Worm (Caenorhabditis elegans) whole organism, L1 larva: ENCODE data around the gene fbxb-49.

Experiments
- ama-1 ChIP-seq: fragments of 150-350 bp; optimal IDR thresholded peaks from 2 replicates; lab custom pipeline; 2014
- egl-13 ChIP-seq: sonication (generic microtip); optimal IDR thresholded peaks from 2 replicates; lab custom pipeline; 2016; ENCODE audit warnings: missing genotype, missing genetic modification reagents, missing genetic modification characterization, missing compliant biosample characterization
- elt-2 ChIP-seq: sonication (generic microtip); optimal IDR thresholded peaks from 2 replicates; lab custom pipeline; 2016; ENCODE audit warnings: missing genetic modification characterization, mild to moderate bottlenecking, inconsistent platforms, missing compliant biosample characterization, missing genetic modification reagents
- fos-1 ChIP-seq: fragments of 150-350 bp; optimal IDR thresholded peaks from 2 replicates; lab custom pipeline; 2014; ENCODE audit warnings: missing biosample characterization, missing genetic modification characterization
- hlh-17 ChIP-seq: fragments of 200-800 bp; sonication (Bioruptor generic); optimal IDR thresholded peaks from 2 replicates; lab custom pipeline; 2018; ENCODE audit warnings: missing genetic modification characterization, mild to moderate bottlenecking, missing compliant biosample characterization, moderate library complexity, borderline replicate concordance
- lir-3 ChIP-seq: sonication (generic microtip); optimal IDR thresholded peaks from 2 replicates; lab custom pipeline; 2016; ENCODE audit warnings: mild to moderate bottlenecking, missing genetic modification characterization, moderate library complexity, missing compliant biosample characterization; ENCODE audit not compliant: poor library complexity
- mdl-1 ChIP-seq, 2 experiments: fragments of 150-350 bp; optimal IDR thresholded peaks; 2 replicates each; lab custom pipeline; 2014 to 2017; ENCODE audit warnings: missing biosample characterization in 2 of 2, missing genetic modification characterization in 2 of 2, inconsistent platforms in 1 of 2
- nhr-11 ChIP-seq: fragments of 150-350 bp; optimal IDR thresholded peaks from 2 replicates; lab custom pipeline; 2014; ENCODE audit warnings: missing biosample characterization, missing genetic modification characterization
- nhr-12 ChIP-seq: sonication (generic microtip); optimal IDR thresholded peaks from 2 replicates; lab custom pipeline; 2017; ENCODE audit warnings: missing biosample characterization, missing genetic modification characterization
- nhr-28 ChIP-seq: fragments of 150-350 bp; optimal IDR thresholded peaks from 2 replicates; lab custom pipeline; 2014; ENCODE audit warnings: missing biosample characterization, missing genetic modification characterization
- nhr-47 ChIP-seq: sonication (generic microtip); optimal IDR thresholded peaks from 2 replicates; lab custom pipeline; 2016; ENCODE audit warnings: mild to moderate bottlenecking, missing genetic modification characterization, moderate library complexity, missing compliant biosample characterization
- rnt-1 ChIP-seq: sonication (generic microtip); optimal IDR thresholded peaks from 2 replicates; lab custom pipeline; 2016; ENCODE audit warnings: mild to moderate bottlenecking, missing genetic modification characterization, moderate library complexity, missing compliant biosample characterization
- skn-1 ChIP-seq: fragments of 150-350 bp; optimal IDR thresholded peaks from 2 replicates; lab custom pipeline; 2014; ENCODE audit warnings: missing biosample characterization, missing genetic modification characterization
- snpc-4 ChIP-seq: fragments of 150-350 bp; optimal IDR thresholded peaks from 2 replicates; lab custom pipeline; 2014; ENCODE audit warnings: missing biosample characterization, missing genetic modification characterization

ce11 chrII:1567646-1568045, 668 bp upstream of the fbxb-49 start, which contains the start of gene K05F6.8:
- no peak for TF ChIP-seq mdl-1 (tag; optimal IDR thresholded peaks at IDR 0.05; lab: Kevin White, UChicago)
- no peak for TF ChIP-seq lir-3
- no peak for TF ChIP-seq hlh-17 (GFP tag; lab: Kevin White, UChicago)
- no peak for TF ChIP-seq skn-1 (tag; lab: Kevin White, UChicago)
- TF ChIP-seq fos-1 (tag; lab: Kevin White, UChicago): no peak
- TF ChIP-seq ama-1 (lab: Kevin White, UChicago): no peak
- TF ChIP-seq snpc-4: no peak
- TF ChIP-seq nhr-12 (tag; lab: Kevin White, UChicago): no peak
- no peak for TF ChIP-seq nhr-47
- TF ChIP-seq rnt-1 (tag; lab: Kevin White, UChicago): no peak
- TF ChIP-seq nhr-11 (tag; lab: Kevin White, UChicago): no peak
- no peak for TF ChIP-seq egl-13 (tag; lab: Kevin White, UChicago)
- TF ChIP-seq nhr-28: no peak
- no peak for TF ChIP-seq elt-2 (tag; lab: Kevin White, UChicago)
